Fruit fly (Drosophila melanogaster): Measurements from ENCODE around the gene CG13928.

dm6 chr3L:1676222-1676621 is 48.0 kb upstream of the CG13928 start:
- TF ChIP-seq psq (optimal IDR thresholded peaks at IDR 0.05) (no peak), Dll (optimal IDR thresholded peaks at IDR 0.05) (no peak), pan (optimal IDR thresholded peaks at IDR 0.05) (no peak), usp (GFP tag; optimal IDR thresholded peaks at IDR 0.05) (no peak), CG8478 (optimal IDR thresholded peaks at IDR 0.05) (no peak)

All from whole organism.